Worm (Caenorhabditis elegans): ENCODE results near the gene F56F10.1.

The F56F10.1 gene

DNA sequence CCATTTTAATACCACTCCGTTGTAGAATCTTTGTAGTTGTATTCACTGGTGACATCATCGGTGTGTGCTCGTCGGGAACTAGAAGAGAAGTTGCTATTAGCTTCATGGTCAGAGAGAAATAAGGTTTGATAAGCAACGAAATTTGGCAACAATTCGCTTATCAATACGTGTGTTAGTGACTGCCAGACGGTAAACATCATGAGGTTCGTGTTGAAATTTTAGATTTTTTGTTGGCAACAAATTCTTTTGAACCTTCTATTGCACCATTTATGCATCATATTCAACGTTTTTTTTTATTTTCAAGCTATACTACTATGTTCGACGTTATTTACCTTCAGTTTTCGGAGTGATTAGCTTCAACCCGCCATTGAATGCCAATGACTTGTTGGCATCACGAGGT lies 48.7 kb upstream of the F56F10.1 start (continued):
- TF ChIP-seq cey-2 (tag; optimal IDR thresholded peaks at IDR 0.05; ENCODE audit: borderline replicate concordance, insufficient read depth) = no peak
- TF ChIP-seq F37D6.2 (tag; optimal IDR thresholded peaks at IDR 0.05) = no peak
- TF ChIP-seq attf-4 (tag; optimal IDR thresholded peaks at IDR 0.05) = no peak
- no peak for TF ChIP-seq daf-12 (tag; optimal IDR thresholded peaks at IDR 0.05)
- TF ChIP-seq egl-27 (tag; optimal IDR thresholded peaks at IDR 0.05) = no peak
- no peak for TF ChIP-seq nhr-237 (tag; optimal IDR thresholded peaks at IDR 0.05)
- no peak for TF ChIP-seq F49E8.2 (tag; optimal IDR thresholded peaks at IDR 0.05; ENCODE audit: borderline replicate concordance)
- peak; percentile 59 for TF ChIP-seq dve-1 (tag; optimal IDR thresholded peaks at IDR 0.05; ENCODE audit: insufficient read depth)
- TF ChIP-seq pqm-1 (tag; optimal IDR thresholded peaks at IDR 0.05) = peak; percentile 66
- TF ChIP-seq nhr-111 (GFP tag; optimal IDR thresholded peaks at IDR 0.05) = no peak
- no peak for TF ChIP-seq Y5F2A.4 (GFP tag; optimal IDR thresholded peaks at IDR 0.05)
- TF ChIP-seq aha-1 (tag) = peak; percentile 81
- TF ChIP-seq nhr-28 (tag; optimal IDR thresholded peaks at IDR 0.05) = peak; percentile 94
- TF ChIP-seq hlh-30 (tag; optimal IDR thresholded peaks at IDR 0.05; ENCODE audit: insufficient read depth) = no peak
- no peak for TF ChIP-seq ceh-82 (tag; optimal IDR thresholded peaks at IDR 0.05)

DNA sequence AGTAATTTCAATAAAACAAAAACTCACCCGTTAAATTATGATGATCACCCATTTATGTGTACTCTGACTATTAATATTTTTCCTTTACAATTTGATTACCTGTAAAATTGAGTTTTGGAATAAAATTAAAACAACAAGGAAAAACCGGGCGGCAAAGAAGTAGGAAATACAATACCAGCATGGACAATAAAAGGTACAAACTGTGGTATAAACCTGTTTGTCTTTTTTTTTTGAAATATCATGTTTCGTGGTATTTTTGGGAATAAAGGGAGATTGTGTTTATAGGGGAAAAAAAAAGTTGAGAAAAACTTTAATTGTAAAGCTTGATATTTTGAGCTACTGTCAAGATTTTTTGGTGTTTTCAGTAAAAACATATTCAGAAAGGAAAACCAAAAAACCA lies 47.0 kb upstream of the F56F10.1 start, which contains the start of gene daf-3:
daf-3 (minus strand) TSS at position 101 of the 400 bp plus-strand sequence.
- TF ChIP-seq Y75B8A.6 (GFP tag; IDR thresholded peaks at IDR 0.05) (no peak), daf-16 (GFP tag; optimal IDR thresholded peaks at IDR 0.05) (no peak), daf-16 (tag; optimal IDR thresholded peaks at IDR 0.05) (peak; percentile 27)

DNA sequence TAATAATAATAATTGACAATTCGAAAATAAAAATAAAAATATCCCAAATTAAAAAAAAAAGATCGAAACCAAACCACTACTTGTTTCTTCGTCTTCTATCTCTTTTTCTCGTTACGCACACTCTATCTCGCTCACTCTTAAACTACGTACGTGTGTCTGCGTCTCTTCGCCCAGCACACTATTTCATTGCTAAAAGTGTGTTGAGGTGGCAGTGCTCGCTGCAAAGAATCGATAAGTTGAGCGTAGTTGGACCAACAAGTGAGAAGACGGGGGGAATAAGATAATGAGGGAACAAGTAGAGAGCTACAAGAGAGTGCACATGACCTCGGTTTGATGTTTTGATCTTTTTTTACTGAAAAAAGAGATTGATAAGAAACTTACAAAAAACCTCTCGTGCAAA lies 46.5 kb upstream of the F56F10.1 start:
- TF ChIP-seq F26F4.8 (GFP tag; conservative IDR thresholded peaks at IDR 0.05) (no peak), Y75B8A.6 (GFP tag; IDR thresholded peaks at IDR 0.05) (no peak), lin-38 (GFP tag; IDR thresholded peaks at IDR 0.05) (no peak), ctbp-1 (GFP tag; IDR thresholded peaks at IDR 0.05) (0 out of 2 replicates have a peak, but pooled peaks have one; percentile 13), snpc-4 (tag; optimal IDR thresholded peaks at IDR 0.05) (no peak), madf-9 (GFP tag; conservative IDR thresholded peaks at IDR 0.05) (no peak), daf-16 (GFP tag; optimal IDR thresholded peaks at IDR 0.05) (no peak), daf-16 (tag; optimal IDR thresholded peaks at IDR 0.05) (peak; percentile 52), daf-12 (tag; optimal IDR thresholded peaks at IDR 0.05) (no peak), fkh-10 (GFP tag; optimal IDR thresholded peaks at IDR 0.05) (no peak), ztf-11 (tag; optimal IDR thresholded peaks at IDR 0.05) (no peak), set-16 (GFP tag; IDR thresholded peaks at IDR 0.05) (no peak), nhr-48 (tag; optimal IDR thresholded peaks at IDR 0.05) (peak; percentile 16), ceh-44 (GFP tag; IDR thresholded peaks at IDR 0.05) (no peak), attf-4 (tag; optimal IDR thresholded peaks at IDR 0.05) (no peak), ceh-32 (tag; optimal IDR thresholded peaks at IDR 0.05; ENCODE audit: poor library complexity) (no peak), cey-2 (tag; optimal IDR thresholded peaks at IDR 0.05; ENCODE audit: borderline replicate concordance, insufficient read depth) (no peak), madf-5 (GFP tag; IDR thresholded peaks at IDR 0.05) (no peak), ceh-20 (GFP tag; IDR thresholded peaks at IDR 0.05) (no peak), T26A8.4 (GFP tag; IDR thresholded peaks at IDR 0.05) (no peak), nhr-77 (tag; optimal IDR thresholded peaks at IDR 0.05) (no peak), gei-8 (GFP tag; optimal IDR thresholded peaks at IDR 0.05) (no peak), ceh-82 (tag; optimal IDR thresholded peaks at IDR 0.05) (no peak), nhr-102 (tag; optimal IDR thresholded peaks at IDR 0.05) (no peak), daf-19 (GFP tag; conservative IDR thresholded peaks at IDR 0.05) (no peak), daf-8 (GFP tag; IDR thresholded peaks at IDR 0.05) (no peak), nhr-237 (tag; optimal IDR thresholded peaks at IDR 0.05) (no peak), dve-1 (tag; optimal IDR thresholded peaks at IDR 0.05; ENCODE audit: insufficient read depth) (peak; percentile 36), duxl-1 (tag; optimal IDR thresholded peaks at IDR 0.05; ENCODE audit: poor library complexity) (no peak), zfp-3 (GFP tag; conservative IDR thresholded peaks at IDR 0.05) (no peak), lin-29 (GFP tag; IDR thresholded peaks at IDR 0.05) (no peak), Y48G9A.11 (GFP tag; IDR thresholded peaks at IDR 0.05) (no peak), ceh-28 (tag; optimal IDR thresholded peaks at IDR 0.05) (peak; percentile 41), zag-1 (tag; optimal IDR thresholded peaks at IDR 0.05) (no peak), ceh-62 (tag; optimal IDR thresholded peaks at IDR 0.05) (no peak), nhr-76 (tag; optimal IDR thresholded peaks at IDR 0.05) (no peak), F10B5.3 (tag; optimal IDR thresholded peaks at IDR 0.05) (no peak), hif-1 (tag; optimal IDR thresholded peaks at IDR 0.05) (no peak)

Measured in whole organism, L4 larva.